In the genomic region with DNA sequence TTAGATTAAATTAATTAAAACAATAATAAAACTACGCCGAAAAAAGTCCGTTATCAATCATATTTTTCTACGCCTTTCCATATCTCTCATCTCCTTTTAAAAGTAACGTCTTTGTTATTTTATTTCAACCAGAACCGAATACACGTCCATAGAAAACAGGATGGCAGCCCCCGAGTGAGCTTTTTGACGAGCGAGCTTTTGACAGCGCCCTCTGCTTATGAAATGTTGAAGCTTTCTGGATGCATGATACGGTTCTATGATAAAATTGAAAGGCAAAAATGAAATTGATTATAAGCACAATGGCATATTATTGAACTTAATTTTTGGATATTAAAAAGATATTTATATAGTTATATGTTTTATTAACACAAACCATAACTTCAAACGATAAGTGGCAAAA, we compare ENCODE assay signal across 2 fruit fly cellular contexts.
TF ChIP-seq lines count a peak whose summit lies in the region.

No protein-coding gene starts in this region.

TF ChIP-seq in whole organism, adult, 20 proteins besides CTCF, POLR2A, EP300 and RAD21 (continued from another document):
- no peak for TF ChIP-seq cic (GFP tag; optimal IDR thresholded peaks at IDR 0.05; lab: Kevin White, UChicago)
- no peak for TF ChIP-seq ovo (GFP tag; optimal IDR thresholded peaks at IDR 0.05; lab: Kevin White, UChicago)

TF ChIP-seq in whole organism, embryonic, 481 proteins besides CTCF, POLR2A, EP300 and RAD21 (continued from another document):
- TF ChIP-seq CG10274 (GFP tag; optimal IDR thresholded peaks at IDR 0.05; lab: Kevin White, UChicago) (no peak), ara (GFP tag; IDR thresholded peaks at IDR 0.05; lab: Robert Waterston, UW) (no peak), CG17186 (GFP tag; optimal IDR thresholded peaks at IDR 0.05; lab: Kevin White, UChicago) (no peak), dpn (GFP tag; optimal IDR thresholded peaks at IDR 0.05; lab: Kevin White, UChicago) (peak in 1 of 2 experiments; percentile 13), D (optimal IDR thresholded peaks at IDR 0.05; lab: Kevin White, UChicago) (no peak), D (GFP tag; optimal IDR thresholded peaks at IDR 0.05; lab: Kevin White, UChicago) (no peak), nerfin-2 (GFP tag; IDR thresholded peaks at IDR 0.05; lab: Robert Waterston, UW; ENCODE audit: partially characterized antibody) (peak; percentile 7; the same call in 1 of the 2 replicates), Med (GFP tag; lab: Kevin White, UChicago) (peak; percentile 68), Lhr (GFP tag; optimal IDR thresholded peaks at IDR 0.05; lab: Kevin White, UChicago) (peak; percentile 20), trem (tag; optimal IDR thresholded peaks at IDR 0.05; lab: Kevin White, UChicago) (peak; percentile 95), CG2120 (GFP tag; optimal IDR thresholded peaks at IDR 0.05; lab: Kevin White, UChicago) (peak; percentile 6), CG4282 (GFP tag; optimal IDR thresholded peaks at IDR 0.05; lab: Kevin White, UChicago) (no peak), gt (GFP tag; IDR thresholded peaks at IDR 0.05; lab: Robert Waterston, UW) (no peak), az2 (GFP tag; optimal IDR thresholded peaks at IDR 0.05; lab: Kevin White, UChicago) (no peak), YL-1 (GFP tag; optimal IDR thresholded peaks at IDR 0.05; lab: Kevin White, UChicago) (no peak), CG12659 (GFP tag; optimal IDR thresholded peaks at IDR 0.05; lab: Kevin White, UChicago) (peak; percentile 21), Rfx (GFP tag; IDR thresholded peaks at IDR 0.05; lab: Robert Waterston, UW) (peak; percentile 40; the same call in 1 of the 2 replicates), hb (GFP tag; IDR thresholded peaks at IDR 0.05; lab: Robert Waterston, UW; ENCODE audit: partially characterized antibody) (no peak), CoRest (tag; optimal IDR thresholded peaks at IDR 0.05; lab: Kevin White, UChicago) (peak; percentile 21), Myb (GFP tag; optimal IDR thresholded peaks at IDR 0.05; lab: Kevin White, UChicago) (peak; percentile 95), Dek (tag; optimal IDR thresholded peaks at IDR 0.05; lab: Kevin White, UChicago) (peak; percentile 22), pzg (GFP tag; optimal IDR thresholded peaks at IDR 0.05; lab: Kevin White, UChicago) (peak; percentile 29), CG12769 (tag; optimal IDR thresholded peaks at IDR 0.05; lab: Kevin White, UChicago) (peak; percentile 97)
